Fruit fly (Drosophila melanogaster): ENCODE results near the gene COX4.

Gene COX4

dm6 chr2L:19930102-19930501 lies 28.4 kb upstream of the COX4 start (continued):
- TF ChIP-seq sqz (GFP tag; optimal IDR thresholded peaks at IDR 0.05) (peak; percentile 2), CG7556 (GFP tag; optimal IDR thresholded peaks at IDR 0.05) (peak; percentile 65), Asciz (GFP tag; optimal IDR thresholded peaks at IDR 0.05) (peak; percentile 22), D (optimal IDR thresholded peaks at IDR 0.05) (no peak), D (GFP tag; optimal IDR thresholded peaks at IDR 0.05) (peak; percentile 23), CG17361 (GFP tag; IDR thresholded peaks at IDR 0.05) (peak; percentile 54; the same call in 1 of the 3 replicates), lilli (GFP tag; optimal IDR thresholded peaks at IDR 0.05) (peak; percentile 16), CG7745 (tag; optimal IDR thresholded peaks at IDR 0.05) (no peak), CG13894 (tag; optimal IDR thresholded peaks at IDR 0.05) (peak; percentile 31), slbo (GFP tag; IDR thresholded peaks at IDR 0.05) (peak; percentile 53), sens (GFP tag) (peak; percentile 56), Eip74EF (GFP tag; optimal IDR thresholded peaks at IDR 0.05) (peak in 1 of 2 experiments; percentile 4), vnd (GFP tag; IDR thresholded peaks at IDR 0.05; ENCODE audit: partially characterized antibody) (no peak), Ptx1 (GFP tag; IDR thresholded peaks at IDR 0.05) (peak; percentile 43), wdn (GFP tag; IDR thresholded peaks at IDR 0.05) (peak; percentile 4; the same call in 1 of the 2 replicates), Stat92E (GFP tag; optimal IDR thresholded peaks at IDR 0.05) (no peak), Side (GFP tag; optimal IDR thresholded peaks at IDR 0.05) (no peak), CG16863 (GFP tag; optimal IDR thresholded peaks at IDR 0.05) (no peak), Awh (GFP tag; IDR thresholded peaks at IDR 0.05) (0 out of 2 replicates have a peak, but pooled peaks have one; percentile 35), CG6175 (GFP tag; IDR thresholded peaks at IDR 0.05) (no peak), CG10979 (tag; optimal IDR thresholded peaks at IDR 0.05) (peak; percentile 52), CoRest (tag; optimal IDR thresholded peaks at IDR 0.05) (peak; percentile 56), Abd-B (GFP tag; optimal IDR thresholded peaks at IDR 0.05) (peak; percentile 45), CG6689 (GFP tag; IDR thresholded peaks at IDR 0.05) (peak; percentile 65; the same call in 1 of the 2 replicates), CG15269 (tag; optimal IDR thresholded peaks at IDR 0.05) (peak; percentile 58), fd96Cb (tag; optimal IDR thresholded peaks at IDR 0.05) (peak; percentile 35), caup (GFP tag; optimal IDR thresholded peaks at IDR 0.05; ENCODE audit: severe bottlenecking) (peak; percentile 49), Opbp (GFP tag; IDR thresholded peaks at IDR 0.05; ENCODE audit: partially characterized antibody) (no peak), CG13287 (GFP tag; IDR thresholded peaks at IDR 0.05; ENCODE audit: partially characterized antibody) (no peak), sisA (GFP tag; IDR thresholded peaks at IDR 0.05) (peak; percentile 52), CG32767 (GFP tag; IDR thresholded peaks at IDR 0.05) (no peak), unc-4 (GFP tag; IDR thresholded peaks at IDR 0.05; ENCODE audit: partially characterized antibody) (no peak), scrt (GFP tag; optimal IDR thresholded peaks at IDR 0.05) (peak; percentile 57), en (GFP tag; optimal IDR thresholded peaks at IDR 0.05) (no peak), prd (optimal IDR thresholded peaks at IDR 0.05) (no peak), prd (GFP tag; IDR thresholded peaks at IDR 0.05) (peak; percentile 60), Fer1 (GFP tag; optimal IDR thresholded peaks at IDR 0.05) (peak; percentile 78), tgo (GFP tag; IDR thresholded peaks at IDR 0.05) (peak; percentile 26; the same call in 1 of the 3 replicates), CG4707 (GFP tag; optimal IDR thresholded peaks at IDR 0.05) (peak; percentile 29), az2 (GFP tag; optimal IDR thresholded peaks at IDR 0.05) (peak; percentile 33), grau (tag; optimal IDR thresholded peaks at IDR 0.05) (peak; percentile 58), BtbVII (GFP tag; optimal IDR thresholded peaks at IDR 0.05) (peak; percentile 29), chif (GFP tag; optimal IDR thresholded peaks at IDR 0.05) (no peak), Oli (tag; optimal IDR thresholded peaks at IDR 0.05) (peak; percentile 23), Lim3 (GFP tag; IDR thresholded peaks at IDR 0.05) (no peak), ci (GFP tag; IDR thresholded peaks at IDR 0.05) (peak; percentile 56; the same call in 1 of the 3 replicates), CG34224 (GFP tag; IDR thresholded peaks at IDR 0.05; ENCODE audit: partially characterized antibody) (no peak), CG18764 (GFP tag; optimal IDR thresholded peaks at IDR 0.05) (peak; percentile 7), Rfx (GFP tag; IDR thresholded peaks at IDR 0.05) (peak; percentile 55), CG13296 (GFP tag; optimal IDR thresholded peaks at IDR 0.05) (peak; percentile 42)
